Worm (Caenorhabditis elegans) whole organism, L4/young adult: Measurements from ENCODE around the gene Y39A3B.1.

ENCODE experiments used
- W03F9.2 ChIP-seq: fragments of 150-350 bp; optimal IDR thresholded peaks from 2 replicates; lab custom pipeline; 2014; ENCODE audit warnings: missing biosample characterization, missing genetic modification characterization
- dao-5 ChIP-seq: sonication (generic microtip); optimal IDR thresholded peaks from 2 replicates; lab custom pipeline; 2016; ENCODE audit warnings: missing genotype, missing genetic modification characterization, moderate library complexity, missing compliant biosample characterization
- him-1 ChIP-seq: sonication (generic microtip); optimal IDR thresholded peaks from 2 replicates; lab custom pipeline; 2016; ENCODE audit warnings: missing genotype, missing genetic modification reagents, missing genetic modification characterization, missing compliant biosample characterization

Gene Y39A3B.1

DNA sequence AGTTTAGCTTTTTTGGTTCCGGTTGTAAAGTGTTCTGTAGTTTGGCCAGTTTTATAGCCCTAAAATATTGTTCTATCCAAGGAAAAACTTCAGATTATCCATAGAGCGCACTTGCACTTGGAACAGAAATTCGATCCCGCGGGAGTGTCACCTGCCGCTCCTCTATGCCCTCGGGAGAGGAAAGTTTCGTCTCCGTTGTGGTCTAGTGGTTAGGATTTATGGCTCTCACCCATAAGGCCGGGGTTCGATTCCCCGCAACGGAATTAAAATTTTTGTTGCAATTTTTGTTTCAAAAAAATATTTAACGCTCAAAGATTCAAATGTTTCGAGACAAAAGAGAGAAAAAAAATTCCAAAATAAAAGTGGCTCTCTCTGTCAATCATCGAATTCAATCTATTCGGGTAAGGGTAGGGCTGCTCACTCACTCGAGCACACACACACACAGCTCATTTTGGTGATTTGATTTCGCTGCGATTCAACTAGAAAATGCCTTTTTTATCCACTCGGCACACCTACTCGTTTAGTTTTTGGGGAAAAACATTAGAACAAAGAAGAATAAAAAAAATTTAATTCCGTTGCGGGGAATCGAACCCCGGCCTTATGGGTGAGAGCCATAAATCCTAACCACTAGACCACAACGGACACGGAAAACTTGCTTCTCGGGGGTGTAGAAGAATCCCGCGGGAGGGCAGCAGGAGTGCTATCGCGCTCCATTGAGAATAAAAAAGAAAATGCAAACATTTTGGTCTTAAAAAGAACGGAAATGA is 26.7 kb downstream of the Y39A3B.1 start:
- TF ChIP-seq dao-5 (tag; lab: Kevin White, UChicago) (no peak), him-1 (tag; lab: Kevin White, UChicago) (no peak), W03F9.2 (tag; lab: Kevin White, UChicago) (no peak)

DNA sequence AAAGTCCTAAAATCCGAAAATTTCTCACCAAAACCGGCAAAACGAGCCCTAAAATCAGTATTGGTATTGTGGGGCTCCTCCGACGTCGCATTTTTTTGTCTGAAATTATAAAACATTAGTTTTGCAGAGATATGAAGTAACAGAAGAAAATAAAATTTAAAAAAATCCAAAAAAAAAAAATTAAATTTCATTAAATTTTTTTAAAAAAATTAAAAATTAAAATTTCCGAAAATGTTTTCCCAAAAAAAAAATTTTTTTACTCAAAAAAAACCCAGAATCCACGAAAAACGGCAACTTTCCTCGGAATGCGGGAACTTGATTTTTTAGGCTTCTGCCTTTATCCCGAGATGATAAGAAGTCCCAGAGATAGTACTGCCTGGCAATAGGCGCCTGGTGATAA is 42.1 kb downstream of the Y39A3B.1 start, which contains the start of gene dpy-1:
Gene dpy-1 (minus strand): TSS at position 101 of the 400 bp plus-strand sequence.
- TF ChIP-seq him-1 (tag; lab: Kevin White, UChicago) (no peak), dao-5 (tag; lab: Kevin White, UChicago) (no peak), W03F9.2 (tag; lab: Kevin White, UChicago) (no peak)

DNA sequence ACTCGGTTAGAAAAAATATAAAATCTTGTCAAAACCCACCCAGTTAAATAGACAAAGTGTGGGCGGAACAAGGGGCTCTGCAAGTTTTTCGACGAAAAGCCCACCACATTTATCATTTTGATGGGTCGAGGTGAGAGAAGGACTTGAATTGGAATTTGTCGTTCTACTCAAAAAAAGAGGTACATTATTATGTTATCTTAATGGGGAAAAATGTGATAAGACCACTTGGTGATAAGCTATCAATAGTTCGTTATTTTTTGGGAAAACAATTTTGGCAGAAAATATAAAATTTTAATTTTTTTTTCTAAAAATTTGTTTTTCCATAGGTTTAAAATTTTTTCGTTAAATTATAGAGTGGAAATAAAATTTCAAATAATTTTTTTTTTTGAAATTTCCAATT is 44.0 kb downstream of the Y39A3B.1 start:
- TF ChIP-seq W03F9.2 (tag; lab: Kevin White, UChicago) (no peak), dao-5 (tag; lab: Kevin White, UChicago) (no peak), him-1 (tag; lab: Kevin White, UChicago) (no peak)

ce11 chrIII:2050494-2050893 is 44.7 kb downstream of the Y39A3B.1 start:
- TF ChIP-seq him-1 (tag; lab: Kevin White, UChicago) (no peak), W03F9.2 (tag; lab: Kevin White, UChicago) (no peak), dao-5 (tag; lab: Kevin White, UChicago) (no peak)

ce11 chrIII:2053433-2053832 is 47.6 kb downstream of the Y39A3B.1 start:
- no peak for TF ChIP-seq W03F9.2 (tag; lab: Kevin White, UChicago)
- TF ChIP-seq him-1 (tag; lab: Kevin White, UChicago) = no peak
- no peak for TF ChIP-seq dao-5 (tag; lab: Kevin White, UChicago)

- TF ChIP-seq him-1 (tag; lab: Kevin White, UChicago) (no peak), dao-5 (tag; lab: Kevin White, UChicago) (no peak), W03F9.2 (tag; lab: Kevin White, UChicago) (no peak)
Measured at ce11 chrIII:2054084-2054483, 48.3 kb downstream of the Y39A3B.1 start, which contains the start of gene M01E10.3. Gene M01E10.3 (minus strand): TSS chrIII:2054184.

- TF ChIP-seq W03F9.2 (tag; lab: Kevin White, UChicago) (no peak), him-1 (tag; lab: Kevin White, UChicago) (no peak)
Measured at ce11 chrIII:2057570-2057969, 51.7 kb downstream of the Y39A3B.1 start, which contains the start of gene Y39A3A.2. Gene Y39A3A.2 (minus strand): TSS chrIII:2057670.
